Fruit fly (Drosophila melanogaster): ENCODE measurements around the gene CG4238.

Gene CG4238

dm6 chr2L:2037551-2038252 is 28.0 kb downstream of the CG4238 start (continued):
- TF ChIP-seq HLH3B (GFP tag; IDR thresholded peaks at IDR 0.05) (no peak), Mrtf (GFP tag; IDR thresholded peaks at IDR 0.05) (no peak), tio (GFP tag; optimal IDR thresholded peaks at IDR 0.05) (no peak), CG2875 (GFP tag; optimal IDR thresholded peaks at IDR 0.05) (no peak), klu (GFP tag; IDR thresholded peaks at IDR 0.05) (no peak), fd96Cb (tag; optimal IDR thresholded peaks at IDR 0.05) (no peak), Hr3 (GFP tag; optimal IDR thresholded peaks at IDR 0.05) (no peak), MTF-1 (GFP tag; optimal IDR thresholded peaks at IDR 0.05; ENCODE audit: borderline replicate concordance) (no peak), twi (tag; optimal IDR thresholded peaks at IDR 0.05) (no peak), tgo (GFP tag; IDR thresholded peaks at IDR 0.05) (no peak), grau (tag; optimal IDR thresholded peaks at IDR 0.05) (peak; percentile 34), BEAF-32 (GFP tag; optimal IDR thresholded peaks at IDR 0.05) (peak; percentile 99), CG10979 (tag; optimal IDR thresholded peaks at IDR 0.05) (no peak), Dref (GFP tag; IDR thresholded peaks at IDR 0.05) (peak; percentile 97), z (GFP tag; IDR thresholded peaks at IDR 0.05) (no peak), Usf (GFP tag; optimal IDR thresholded peaks at IDR 0.05) (no peak), H15 (GFP tag; IDR thresholded peaks at IDR 0.05) (no peak), CG3995 (GFP tag; optimal IDR thresholded peaks at IDR 0.05) (no peak), eve (GFP tag; optimal IDR thresholded peaks at IDR 0.05) (no peak), Stat92E (GFP tag; optimal IDR thresholded peaks at IDR 0.05) (peak in 2 of 3 experiments; percentile 6 to 57), CG12744 (GFP tag; optimal IDR thresholded peaks at IDR 0.05) (no peak), br (optimal IDR thresholded peaks at IDR 0.05) (no peak), croc (GFP tag; conservative IDR thresholded peaks at IDR 0.05) (no peak), cato (GFP tag; optimal IDR thresholded peaks at IDR 0.05; ENCODE audit: borderline replicate concordance) (no peak), ham (GFP tag; IDR thresholded peaks at IDR 0.05) (no peak), Deaf1 (tag; optimal IDR thresholded peaks at IDR 0.05) (no peak), aop (GFP tag; IDR thresholded peaks at IDR 0.05) (no peak), Bgb (GFP tag; IDR thresholded peaks at IDR 0.05; ENCODE audit: partially characterized antibody) (peak; percentile 96), hb (GFP tag; IDR thresholded peaks at IDR 0.05; ENCODE audit: partially characterized antibody) (peak; percentile 92), gcm (GFP tag; optimal IDR thresholded peaks at IDR 0.05) (no peak), CG8281 (tag; optimal IDR thresholded peaks at IDR 0.05) (no peak), Gsc (GFP tag; IDR thresholded peaks at IDR 0.05) (no peak), CG4360 (GFP tag; IDR thresholded peaks at IDR 0.05) (peak; percentile 55), CG10462 (GFP tag; optimal IDR thresholded peaks at IDR 0.05) (no peak), CG6654 (GFP tag; optimal IDR thresholded peaks at IDR 0.05) (no peak), Rx (GFP tag; IDR thresholded peaks at IDR 0.05) (no peak), CG4854 (GFP tag; optimal IDR thresholded peaks at IDR 0.05) (peak; percentile 98), Ada2b (GFP tag; IDR thresholded peaks at IDR 0.05) (no peak), Ets97D (GFP tag; optimal IDR thresholded peaks at IDR 0.05) (peak; percentile 89), pros (GFP tag; optimal IDR thresholded peaks at IDR 0.05) (no peak), nom (GFP tag; optimal IDR thresholded peaks at IDR 0.05) (peak; percentile 56), CG14965 (GFP tag; optimal IDR thresholded peaks at IDR 0.05; ENCODE audit: borderline replicate concordance) (no peak), Six4 (GFP tag; optimal IDR thresholded peaks at IDR 0.05) (no peak), CG8388 (GFP tag; optimal IDR thresholded peaks at IDR 0.05) (no peak), crp (GFP tag; optimal IDR thresholded peaks at IDR 0.05) (peak in 1 of 2 experiments; percentile 58), B-H2 (GFP tag; optimal IDR thresholded peaks at IDR 0.05) (peak; percentile 29), CG3065 (GFP tag; optimal IDR thresholded peaks at IDR 0.05) (no peak), CG16863 (GFP tag; optimal IDR thresholded peaks at IDR 0.05) (no peak), CG4617 (GFP tag; optimal IDR thresholded peaks at IDR 0.05; ENCODE audit: borderline replicate concordance) (peak; percentile 92), YL-1 (GFP tag; optimal IDR thresholded peaks at IDR 0.05) (peak; percentile 59)
